Worm (Caenorhabditis elegans): Measurements from ENCODE around the gene msp-45.

msp-45 gene

ce11 chrII:5187469-5187868, 30.6 kb upstream of the msp-45 start, which contains the start of gene crh-2:
Gene crh-2, minus strand, starts transcription at chrII:5187569.
- TF ChIP-seq ceh-48 (tag; optimal IDR thresholded peaks at IDR 0.05) (no peak), fax-1 (tag; optimal IDR thresholded peaks at IDR 0.05) (no peak), ceh-2 (tag; optimal IDR thresholded peaks at IDR 0.05) (no peak), mec-3 (tag; optimal IDR thresholded peaks at IDR 0.05; ENCODE audit: borderline replicate concordance) (no peak), lim-6 (tag; optimal IDR thresholded peaks at IDR 0.05) (no peak), nhr-11 (tag; optimal IDR thresholded peaks at IDR 0.05) (no peak), pha-2 (tag; optimal IDR thresholded peaks at IDR 0.05) (no peak)

- TF ChIP-seq dve-1 (tag; optimal IDR thresholded peaks at IDR 0.05) (no peak), F13H6.1 (tag; optimal IDR thresholded peaks at IDR 0.05) (no peak), pag-3 (tag; optimal IDR thresholded peaks at IDR 0.05; ENCODE audit: borderline replicate concordance) (no peak), lim-6 (tag; optimal IDR thresholded peaks at IDR 0.05) (no peak), pax-1 (tag; optimal IDR thresholded peaks at IDR 0.05) (no peak), zip-5 (tag; optimal IDR thresholded peaks at IDR 0.05) (no peak), hlh-15 (tag; optimal IDR thresholded peaks at IDR 0.05) (no peak), ceh-31 (tag; optimal IDR thresholded peaks at IDR 0.05) (no peak), ahr-1 (tag; optimal IDR thresholded peaks at IDR 0.05) (no peak), fkh-10 (GFP tag; optimal IDR thresholded peaks at IDR 0.05) (no peak), che-1 (tag; optimal IDR thresholded peaks at IDR 0.05) (no peak), unc-86 (tag; optimal IDR thresholded peaks at IDR 0.05) (no peak)
Measured at ce11 chrII:5186870-5187269, 30.0 kb upstream of the msp-45 start.

ce11 chrII:5185955-5186539, 29.2 kb upstream of the msp-45 start:
- TF ChIP-seq lim-6 (tag; optimal IDR thresholded peaks at IDR 0.05) = no peak
- no peak for TF ChIP-seq zip-5 (tag; optimal IDR thresholded peaks at IDR 0.05)
- peak; percentile 88 for TF ChIP-seq elt-2 (tag; optimal IDR thresholded peaks at IDR 0.05)
- TF ChIP-seq F13H6.1 (tag; optimal IDR thresholded peaks at IDR 0.05) = no peak
- TF ChIP-seq T23F11.4 (GFP tag; optimal IDR thresholded peaks at IDR 0.05) = no peak

- TF ChIP-seq K02D7.2 (tag; optimal IDR thresholded peaks at IDR 0.05) = no peak
- no peak for TF ChIP-seq ceh-2 (tag; optimal IDR thresholded peaks at IDR 0.05)
- no peak for TF ChIP-seq madf-2 (tag; optimal IDR thresholded peaks at IDR 0.05)
- TF ChIP-seq elt-2 (tag; optimal IDR thresholded peaks at IDR 0.05) = peak; percentile 83
- no peak for TF ChIP-seq fax-1 (tag; optimal IDR thresholded peaks at IDR 0.05)
Measured at ce11 chrII:5184661-5185545, 28.0 kb upstream of the msp-45 start.

ce11 chrII:5183207-5183606, 26.3 kb upstream of the msp-45 start:
- no peak for TF ChIP-seq sox-4 (tag; optimal IDR thresholded peaks at IDR 0.05)

ce11 chrII:5182451-5182850, 25.6 kb upstream of the msp-45 start:
- TF ChIP-seq pag-3 (tag; optimal IDR thresholded peaks at IDR 0.05; ENCODE audit: borderline replicate concordance) = no peak
- no peak for TF ChIP-seq zip-5 (tag; optimal IDR thresholded peaks at IDR 0.05)
- no peak for TF ChIP-seq hlh-6 (tag; optimal IDR thresholded peaks at IDR 0.05)
- TF ChIP-seq unc-55 (GFP tag; optimal IDR thresholded peaks at IDR 0.05) = peak; percentile 43
- 0 out of 2 replicates have a peak, but pooled peaks have one; percentile 31 for TF ChIP-seq ceh-45 (GFP tag; IDR thresholded peaks at IDR 0.05)
- TF ChIP-seq nfya-1 (tag; optimal IDR thresholded peaks at IDR 0.05) = peak; percentile 14
- TF ChIP-seq odd-2 (tag; optimal IDR thresholded peaks at IDR 0.05) = no peak
- no peak for TF ChIP-seq pha-4 (tag; optimal IDR thresholded peaks at IDR 0.05)
- peak; percentile 89 for TF ChIP-seq elt-2 (tag; optimal IDR thresholded peaks at IDR 0.05)
- TF ChIP-seq hlh-30 (tag; optimal IDR thresholded peaks at IDR 0.05; ENCODE audit: insufficient read depth) = peak; percentile 89
- no peak for TF ChIP-seq che-1 (tag; optimal IDR thresholded peaks at IDR 0.05)
- TF ChIP-seq ceh-19 (GFP tag; optimal IDR thresholded peaks at IDR 0.05) = no peak
- TF ChIP-seq lim-6 (tag; optimal IDR thresholded peaks at IDR 0.05) = no peak
- TF ChIP-seq gmeb-2 (tag; optimal IDR thresholded peaks at IDR 0.05) = no peak
